Fruit fly (Drosophila melanogaster) whole organism, embryonic: Measurements from ENCODE around the gene CG43055.

ENCODE experiments used
- Atf-2 ChIP-seq: fragments of 200-800 bp; sonication (Bioruptor generic); optimal IDR thresholded peaks from 2 replicates; lab custom pipeline; 2016; ENCODE audit warnings: missing biosample characterization, missing genetic modification characterization
- BtbVII ChIP-seq: fragments of 200-800 bp; sonication (Bioruptor generic); optimal IDR thresholded peaks from 3 replicates; lab custom pipeline; 2017; ENCODE audit warnings: missing biosample characterization, mild to moderate bottlenecking, missing genetic modification characterization
- CG1024 ChIP-seq: fragments of 200-800 bp; sonication (Bioruptor generic); IDR thresholded peaks from 2 replicates; pipeline ENCODE4 v1.3.6; 2022; ENCODE audit warnings: missing biosample characterization, missing genetic modification characterization
- CG10462 ChIP-seq: fragments of 200-800 bp; sonication (Bioruptor generic); optimal IDR thresholded peaks from 2 replicates; lab custom pipeline; 2016; ENCODE audit warnings: missing biosample characterization, missing genetic modification characterization
- CG10959 ChIP-seq: fragments of 200-800 bp; sonication (Bioruptor generic); IDR thresholded peaks from 2 replicates; pipeline ENCODE4 v1.3.6; 2022; ENCODE audit warnings: missing biosample characterization, missing genetic modification characterization
- CG11695 ChIP-seq: fragments of 200-800 bp; sonication (Bioruptor generic); IDR thresholded peaks from 3 replicates; pipeline ENCODE4 v1.3.6; 2022; ENCODE audit warnings: missing biosample characterization, missing genetic modification characterization
- CG15011 ChIP-seq: fragments of 200-800 bp; sonication (Bioruptor generic); optimal IDR thresholded peaks from 3 replicates; lab custom pipeline; 2018; ENCODE audit warnings: missing biosample characterization, mild to moderate bottlenecking, missing genetic modification characterization
- CG17328 ChIP-seq: fragments of 200-800 bp; sonication (Bioruptor generic); IDR thresholded peaks from 2 replicates; pipeline ENCODE4 v1.3.6; 2022; ENCODE audit warnings: missing biosample characterization, missing genetic modification characterization
- CG17912 ChIP-seq: fragments of 200-800 bp; sonication (Bioruptor generic); optimal IDR thresholded peaks from 2 replicates; lab custom pipeline; 2018; ENCODE audit warnings: missing biosample characterization, mild to moderate bottlenecking, missing genetic modification characterization
- CG18262 ChIP-seq: fragments of 200-800 bp; optimal IDR thresholded peaks from 3 replicates; lab custom pipeline; 2019; ENCODE audit warnings: missing biosample characterization, mild to moderate bottlenecking, missing genetic modification characterization, moderate library complexity
- CG18764 ChIP-seq: fragments of 200-800 bp; sonication (Bioruptor generic); optimal IDR thresholded peaks from 3 replicates; lab custom pipeline; 2016; ENCODE audit warnings: missing biosample characterization, missing genetic modification characterization
- CG2678 ChIP-seq: fragments of 200-800 bp; sonication (Bioruptor generic); optimal IDR thresholded peaks from 3 replicates; lab custom pipeline; 2019; ENCODE audit warnings: missing biosample characterization, mild to moderate bottlenecking, missing genetic modification characterization, moderate library complexity
- CG34376 ChIP-seq: fragments of 200-800 bp; sonication (Bioruptor generic); optimal IDR thresholded peaks from 2 replicates; lab custom pipeline; 2018; ENCODE audit warnings: missing biosample characterization, mild to moderate bottlenecking, missing genetic modification characterization
- CG4282 ChIP-seq: fragments of 200-800 bp; sonication (Bioruptor generic); optimal IDR thresholded peaks from 2 replicates; lab custom pipeline; 2016; ENCODE audit warnings: missing biosample characterization, missing genetic modification characterization
- CG4820 ChIP-seq: fragments of 200-800 bp; sonication (Bioruptor generic); optimal IDR thresholded peaks from 3 replicates; lab custom pipeline; 2016; ENCODE audit warnings: missing biosample characterization, missing genetic modification characterization
- CG5245 ChIP-seq: fragments of 200-800 bp; sonication (Bioruptor generic); optimal IDR thresholded peaks from 3 replicates; lab custom pipeline; 2016; ENCODE audit warnings: missing biosample characterization, missing genetic modification characterization
- CG6689 ChIP-seq: fragments of 200-800 bp; sonication (Bioruptor generic); IDR thresholded peaks from 2 replicates; pipeline ENCODE4 v1.3.6; 2022; ENCODE audit warnings: missing biosample characterization, missing genetic modification characterization
- CG7372 ChIP-seq: fragments of 200-800 bp; sonication (Bioruptor generic); IDR thresholded peaks from 2 replicates; pipeline ENCODE4 v1.3.6; 2022; ENCODE audit warnings: missing biosample characterization, missing genetic modification characterization
- CG7839 ChIP-seq: fragments of 200-800 bp; sonication (Bioruptor generic); optimal IDR thresholded peaks from 3 replicates; lab custom pipeline; 2018; ENCODE audit warnings: missing biosample characterization, mild to moderate bottlenecking, missing genetic modification characterization, moderate library complexity
- CG7928 ChIP-seq: fragments of 200-800 bp; sonication (Bioruptor generic); optimal IDR thresholded peaks from 2 replicates; lab custom pipeline; 2017; ENCODE audit warnings: missing biosample characterization, mild to moderate bottlenecking, missing genetic modification characterization
- CG7963 ChIP-seq: fragments of 200-800 bp; sonication (Bioruptor generic); IDR thresholded peaks from 3 replicates; pipeline ENCODE4 v1.3.6; 2022; ENCODE audit warnings: missing biosample characterization, missing genetic modification characterization; ENCODE audit not compliant: partially characterized antibody
- CG7987 ChIP-seq: fragments of 200-800 bp; sonication (Bioruptor generic); optimal IDR thresholded peaks from 2 replicates; lab custom pipeline; 2018; ENCODE audit warnings: missing biosample characterization, mild to moderate bottlenecking, missing genetic modification characterization, moderate library complexity
- CG8944 ChIP-seq: fragments of 200-800 bp; sonication (Bioruptor generic); optimal IDR thresholded peaks from 3 replicates; lab custom pipeline; 2016; ENCODE audit warnings: missing biosample characterization, missing genetic modification characterization
- Dad ChIP-seq: fragments of 200-800 bp; sonication (Bioruptor generic); optimal IDR thresholded peaks from 3 replicates; lab custom pipeline; 2016; ENCODE audit warnings: missing biosample characterization, missing genetic modification characterization
- Doc2 ChIP-seq: fragments of 200-800 bp; sonication (Bioruptor generic); IDR thresholded peaks from 2 replicates; pipeline ENCODE4 v1.3.6; 2022; ENCODE audit warnings: missing biosample characterization, missing genetic modification characterization
- ERR ChIP-seq: fragments of 200-800 bp; sonication (Bioruptor generic); optimal IDR thresholded peaks from 2 replicates; lab custom pipeline; 2016; ENCODE audit warnings: missing biosample characterization, missing genetic modification characterization
- Elba2 ChIP-seq: fragments of 200-800 bp; sonication (Bioruptor generic); optimal IDR thresholded peaks from 3 replicates; lab custom pipeline; 2016; ENCODE audit warnings: missing biosample characterization, missing genetic modification characterization
- H2.0 ChIP-seq: fragments of 200-800 bp; sonication (Bioruptor generic); IDR thresholded peaks from 2 replicates; pipeline ENCODE4 v1.3.6; 2022; ENCODE audit warnings: missing biosample characterization, missing genetic modification characterization
- HLH4C ChIP-seq: fragments of 200-800 bp; sonication (Bioruptor generic); IDR thresholded peaks from 3 replicates; pipeline ENCODE4 v1.3.6; 2022; ENCODE audit warnings: missing biosample characterization, missing genetic modification characterization; ENCODE audit not compliant: partially characterized antibody
- Hr78 ChIP-seq, 2 experiments: fragments of 200-800 bp in 1 of 2; fragments of >200 bp in 1 of 2; sonication (Bioruptor generic) in 1 of 2; optimal IDR thresholded peaks; 2 replicates each; lab custom pipeline; 2017 to 2019; ENCODE audit warnings: missing biosample characterization in 2 of 2, missing genetic modification characterization in 2 of 2, mild to moderate bottlenecking in 1 of 2, moderate library complexity in 1 of 2
- Kr ChIP-seq: fragments of 200-800 bp; sonication (Bioruptor generic); optimal IDR thresholded peaks from 2 replicates; lab custom pipeline; 2017; ENCODE audit warnings: missing biosample characterization, mild to moderate bottlenecking, missing genetic modification characterization
- MBD-R2 ChIP-seq: fragments of 200-800 bp; sonication (Bioruptor generic); IDR thresholded peaks from 2 replicates; pipeline ENCODE4 v1.3.6; 2022; ENCODE audit warnings: missing biosample characterization, missing genetic modification characterization
- Mad ChIP-seq: fragments of 200-800 bp; sonication (Bioruptor generic); optimal IDR thresholded peaks from 2 replicates; lab custom pipeline; 2016; ENCODE audit warnings: missing biosample characterization, missing genetic modification characterization
- NC2α ChIP-seq: fragments of 200-800 bp; sonication (Bioruptor generic); optimal IDR thresholded peaks from 2 replicates; lab custom pipeline; 2016; ENCODE audit warnings: missing biosample characterization, missing genetic modification characterization
- Nf-YA ChIP-seq: fragments of 200-800 bp; sonication (Bioruptor generic); IDR thresholded peaks from 2 replicates; pipeline ENCODE4 v1.3.6; 2022; ENCODE audit warnings: missing biosample characterization, missing genetic modification characterization
- Nf-YB ChIP-seq: fragments of 200-800 bp; sonication (Bioruptor generic); optimal IDR thresholded peaks from 3 replicates; lab custom pipeline; 2019; ENCODE audit warnings: missing biosample characterization, mild to moderate bottlenecking, missing genetic modification characterization, moderate library complexity
- Oaz ChIP-seq: fragments of 200-800 bp; sonication (Bioruptor generic); IDR thresholded peaks from 2 replicates; pipeline ENCODE4 v1.3.6; 2022; ENCODE audit warnings: missing biosample characterization, missing genetic modification characterization
- Oli ChIP-seq: fragments of 200-800 bp; sonication (Bioruptor generic); optimal IDR thresholded peaks from 2 replicates; lab custom pipeline; 2018; ENCODE audit warnings: missing biosample characterization, mild to moderate bottlenecking, missing genetic modification characterization, moderate library complexity
- Sox102F ChIP-seq: fragments of 200-800 bp; sonication (Bioruptor generic); optimal IDR thresholded peaks from 2 replicates; lab custom pipeline; 2018; ENCODE audit warnings: missing biosample characterization, mild to moderate bottlenecking, missing genetic modification characterization, moderate library complexity
- Sry-β ChIP-seq: fragments of 200-800 bp; sonication (Bioruptor generic); optimal IDR thresholded peaks from 2 replicates; lab custom pipeline; 2018; ENCODE audit warnings: missing biosample characterization, mild to moderate bottlenecking, missing genetic modification characterization, moderate library complexity
- bigmax ChIP-seq: fragments of 200-800 bp; sonication (Bioruptor generic); optimal IDR thresholded peaks from 2 replicates; lab custom pipeline; 2018; ENCODE audit warnings: missing biosample characterization, mild to moderate bottlenecking, missing genetic modification characterization
- caup ChIP-seq: fragments of 200-800 bp; sonication (Bioruptor generic); optimal IDR thresholded peaks from 3 replicates; lab custom pipeline; 2017; ENCODE audit warnings: missing biosample characterization, mild to moderate bottlenecking, missing genetic modification characterization, moderate library complexity; ENCODE audit not compliant: severe bottlenecking
- cg ChIP-seq: fragments of 200-800 bp; sonication (Bioruptor generic); optimal IDR thresholded peaks from 3 replicates; lab custom pipeline; 2019; ENCODE audit warnings: missing biosample characterization, mild to moderate bottlenecking, missing genetic modification characterization, moderate library complexity
- danr ChIP-seq: fragments of 200-800 bp; sonication (Bioruptor generic); IDR thresholded peaks from 2 replicates; pipeline ENCODE4 v1.3.6; 2022; ENCODE audit warnings: missing biosample characterization, missing genetic modification characterization
- exex ChIP-seq: fragments of 200-800 bp; sonication (Bioruptor generic); optimal IDR thresholded peaks from 4 replicates; lab custom pipeline; 2018; ENCODE audit warnings: missing biosample characterization, mild to moderate bottlenecking, missing genetic modification characterization, moderate library complexity
- fd3F ChIP-seq: fragments of 200-800 bp; sonication (Bioruptor generic); optimal IDR thresholded peaks from 2 replicates; lab custom pipeline; 2018; ENCODE audit warnings: missing biosample characterization, mild to moderate bottlenecking, missing genetic modification characterization, moderate library complexity
- fd64A ChIP-seq: fragments of 200-800 bp; sonication (Bioruptor generic); optimal IDR thresholded peaks from 3 replicates; lab custom pipeline; 2018; ENCODE audit warnings: missing biosample characterization, mild to moderate bottlenecking, missing genetic modification characterization
- gt ChIP-seq: fragments of 200-800 bp; sonication (Bioruptor generic); IDR thresholded peaks from 2 replicates; pipeline ENCODE4 v1.3.6; 2022; ENCODE audit warnings: missing biosample characterization, missing genetic modification characterization
- hbn ChIP-seq: fragments of 200-800 bp; sonication (Bioruptor generic); IDR thresholded peaks from 2 replicates; pipeline ENCODE4 v1.3.6; 2022; ENCODE audit warnings: missing biosample characterization, missing genetic modification characterization; ENCODE audit not compliant: partially characterized antibody
- nerfin-2 ChIP-seq: fragments of 200-800 bp; sonication (Bioruptor generic); IDR thresholded peaks from 2 replicates; pipeline ENCODE4 v1.3.6; 2022; ENCODE audit warnings: missing biosample characterization, missing genetic modification characterization; ENCODE audit not compliant: partially characterized antibody
- pb ChIP-seq: fragments of 200-800 bp; sonication (Bioruptor generic); optimal IDR thresholded peaks from 3 replicates; lab custom pipeline; 2016; ENCODE audit warnings: missing biosample characterization, missing genetic modification characterization

CG43055 gene

DNA sequence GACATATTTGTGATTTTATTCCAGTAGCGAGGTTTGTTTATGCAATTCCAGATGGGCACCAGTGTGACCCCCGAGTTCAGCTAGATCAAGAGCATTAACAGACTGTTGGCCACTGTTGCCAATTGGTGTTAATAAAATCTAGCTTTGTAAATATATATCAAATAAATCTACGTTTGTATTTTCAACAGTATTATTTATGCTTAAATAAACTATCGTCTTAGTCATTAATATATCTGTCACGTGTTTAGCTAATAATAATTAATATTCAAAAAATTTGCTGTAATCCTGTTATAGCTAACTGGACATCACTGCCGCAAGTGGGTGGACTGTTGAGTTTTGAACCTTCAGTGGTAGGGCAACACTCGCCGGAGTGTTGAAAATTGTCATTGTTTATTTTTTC is 48.6 kb downstream of the CG43055 start, which contains the start of the genes mRpL27 and CG15435 (continued):
- TF ChIP-seq exex (tag; lab: Kevin White, UChicago): no peak
- no peak for TF ChIP-seq CG15011
- TF ChIP-seq CG7963 (GFP tag; lab: Robert Waterston, UW): no peak
- TF ChIP-seq CG7372 (GFP tag; lab: Robert Waterston, UW): no peak
- TF ChIP-seq Sox102F (GFP tag; lab: Kevin White, UChicago): no peak
- no peak for TF ChIP-seq H2.0 (GFP tag; lab: Robert Waterston, UW)
- TF ChIP-seq CG8944 (GFP tag; lab: Kevin White, UChicago): no peak
- TF ChIP-seq bigmax (GFP tag; lab: Kevin White, UChicago): no peak
- TF ChIP-seq CG7928: no peak
- no peak for TF ChIP-seq Mad (GFP tag; lab: Kevin White, UChicago)
- no peak for TF ChIP-seq Nf-YA (GFP tag; lab: Robert Waterston, UW)
- TF ChIP-seq fd3F (GFP tag; lab: Kevin White, UChicago): no peak
- peak; percentile 49 for TF ChIP-seq CG7839 (tag; lab: Kevin White, UChicago)
- no peak for TF ChIP-seq CG10959 (GFP tag; lab: Robert Waterston, UW)
- no peak for TF ChIP-seq ERR (GFP tag; lab: Kevin White, UChicago)
- no peak for TF ChIP-seq CG18764 (GFP tag; lab: Kevin White, UChicago)
- no peak for TF ChIP-seq CG4282 (GFP tag; lab: Kevin White, UChicago)
- peak; percentile 21 for TF ChIP-seq Oli
- TF ChIP-seq CG7987: no peak
- no peak for TF ChIP-seq fd64A (GFP tag; lab: Kevin White, UChicago)
- TF ChIP-seq caup (GFP tag; lab: Kevin White, UChicago): no peak
- TF ChIP-seq Oaz (GFP tag; lab: Robert Waterston, UW): no peak
- peak; percentile 95 for TF ChIP-seq Sry-β
- peak; percentile 71 for TF ChIP-seq MBD-R2 (GFP tag; lab: Robert Waterston, UW)
- no peak for TF ChIP-seq pb (GFP tag; lab: Kevin White, UChicago)
- TF ChIP-seq nerfin-2 (GFP tag; lab: Robert Waterston, UW): no peak
- no peak for TF ChIP-seq CG4820
- no peak for TF ChIP-seq Nf-YB (GFP tag; lab: Kevin White, UChicago)
- no peak for TF ChIP-seq Doc2 (GFP tag; lab: Robert Waterston, UW)
- no peak for TF ChIP-seq Hr78 (GFP tag; optimal IDR thresholded peaks at IDR 0.05; lab: Kevin White, UChicago)
- TF ChIP-seq CG5245 (GFP tag; lab: Kevin White, UChicago): no peak
- no peak for TF ChIP-seq hbn
- no peak for TF ChIP-seq HLH4C (GFP tag; lab: Robert Waterston, UW)
- TF ChIP-seq CG6689 (GFP tag; lab: Robert Waterston, UW): no peak
- no peak for TF ChIP-seq BtbVII (GFP tag; lab: Kevin White, UChicago)
- no peak for TF ChIP-seq cg
- TF ChIP-seq CG10462 (GFP tag; lab: Kevin White, UChicago): no peak
- no peak for TF ChIP-seq Kr (GFP tag; lab: Kevin White, UChicago)
- TF ChIP-seq Dad (GFP tag; lab: Kevin White, UChicago): no peak
- TF ChIP-seq danr (GFP tag; lab: Robert Waterston, UW): no peak
- TF ChIP-seq Elba2 (GFP tag; lab: Kevin White, UChicago): peak; percentile 22
- no peak for TF ChIP-seq NC2α (GFP tag; lab: Kevin White, UChicago)
- TF ChIP-seq CG18262: peak; percentile 32
- no peak for TF ChIP-seq Atf-2 (GFP tag; lab: Kevin White, UChicago)
- TF ChIP-seq gt: no peak
- peak; percentile 31 for TF ChIP-seq CG34376 (GFP tag; lab: Kevin White, UChicago)
- no peak for TF ChIP-seq CG11695 (GFP tag; lab: Robert Waterston, UW)
- peak; percentile 27 for TF ChIP-seq CG17912 (GFP tag; lab: Kevin White, UChicago)
- TF ChIP-seq CG1024 (GFP tag; lab: Robert Waterston, UW): no peak
- TF ChIP-seq CG17328 (GFP tag; lab: Robert Waterston, UW): 0 out of 2 replicates have a peak, but pooled peaks have one; percentile 17
- TF ChIP-seq CG2678: peak; percentile 53
